Worm (Caenorhabditis elegans) whole organism, L1 larva: Measurements from ENCODE around the gene mtl-2.

Source experiments
- aha-1 ChIP-seq: fragments of 150-350 bp; optimal IDR thresholded peaks from 2 replicates; lab custom pipeline; 2014; ENCODE audit warnings: missing biosample characterization, missing genetic modification characterization
- aly-2 ChIP-seq: fragments of 150-350 bp; optimal IDR thresholded peaks from 2 replicates; lab custom pipeline; 2014; ENCODE audit warnings: missing biosample characterization, missing genetic modification characterization
- ama-1 ChIP-seq: fragments of 150-350 bp; optimal IDR thresholded peaks from 2 replicates; lab custom pipeline; 2014
- blmp-1 ChIP-seq: fragments of 150-350 bp; optimal IDR thresholded peaks from 2 replicates; lab custom pipeline; 2014; ENCODE audit warnings: missing biosample characterization, missing genetic modification characterization
- ceh-63 ChIP-seq: fragments of 200-800 bp; sonication (Bioruptor generic); optimal IDR thresholded peaks from 2 replicates; lab custom pipeline; 2018; ENCODE audit warnings: mild to moderate bottlenecking, missing genetic modification characterization, missing compliant biosample characterization
- ceh-8 ChIP-seq: fragments of 200-800 bp; sonication (Bioruptor generic); optimal IDR thresholded peaks from 2 replicates; lab custom pipeline; 2018; ENCODE audit warnings: mild to moderate bottlenecking, missing genetic modification characterization, moderate library complexity, missing compliant biosample characterization
- ceh-82 ChIP-seq, 3 experiments: fragments of 150-350 bp in 1 of 3; sonication (generic microtip) in 2 of 3; optimal IDR thresholded peaks; 2 replicates each; lab custom pipeline; 2014 to 2017; ENCODE audit warnings: missing biosample characterization in 3 of 3, missing genetic modification characterization in 3 of 3
- ceh-88 ChIP-seq: fragments of 200-800 bp; sonication (Bioruptor generic); IDR thresholded peaks from 2 replicates; pipeline ENCODE4 v1.3.6; 2022; ENCODE audit warnings: missing genetic modification characterization, missing compliant biosample characterization
- dsc-1 ChIP-seq: sonication (generic microtip); optimal IDR thresholded peaks from 2 replicates; lab custom pipeline; 2016; ENCODE audit warnings: mild to moderate bottlenecking, missing genetic modification characterization, missing compliant biosample characterization
- efl-1 ChIP-seq, 4 experiments: fragments of 150-350 bp; optimal IDR thresholded peaks in 3 of 4; peaks in 1 of 4; 1 replicate in 1 of 4; 2 replicates in 3 of 4; lab custom pipeline; 2014; ENCODE audit warnings: missing biosample characterization in 2 of 4, missing genetic modification characterization in 2 of 4, missing genetic modification reagents in 2 of 4
- elt-2 ChIP-seq: sonication (generic microtip); optimal IDR thresholded peaks from 2 replicates; lab custom pipeline; 2016; ENCODE audit warnings: missing genetic modification characterization, mild to moderate bottlenecking, inconsistent platforms, missing compliant biosample characterization, missing genetic modification reagents
- hlh-17 ChIP-seq: fragments of 200-800 bp; sonication (Bioruptor generic); optimal IDR thresholded peaks from 2 replicates; lab custom pipeline; 2018; ENCODE audit warnings: missing genetic modification characterization, mild to moderate bottlenecking, missing compliant biosample characterization, moderate library complexity, borderline replicate concordance
- hlh-4 ChIP-seq: sonication (generic microtip); optimal IDR thresholded peaks from 2 replicates; lab custom pipeline; 2016; ENCODE audit warnings: mild to moderate bottlenecking, missing genetic modification characterization, missing compliant biosample characterization
- irx-1 ChIP-seq: sonication (generic microtip); optimal IDR thresholded peaks from 2 replicates; lab custom pipeline; 2016; ENCODE audit warnings: missing genetic modification characterization, missing compliant biosample characterization
- isw-1 ChIP-seq: fragments of 200-800 bp; sonication (Bioruptor generic); IDR thresholded peaks from 2 replicates; pipeline ENCODE4 v1.3.6; 2022; ENCODE audit warnings: missing genetic modification characterization, missing compliant biosample characterization
- lin-14 ChIP-seq: fragments of 200-800 bp; sonication (Bioruptor generic); optimal IDR thresholded peaks from 2 replicates; lab custom pipeline; 2018; ENCODE audit warnings: mild to moderate bottlenecking, missing genetic modification characterization, moderate library complexity, missing compliant biosample characterization
- lin-35 ChIP-seq, 2 experiments: fragments of 150-350 bp; optimal IDR thresholded peaks; 2 replicates each; lab custom pipeline; 2014; ENCODE audit warnings: missing biosample characterization in 2 of 2, missing genetic modification characterization in 2 of 2, missing genetic modification reagents in 2 of 2
- lin-39 ChIP-seq: fragments of 150-350 bp; optimal IDR thresholded peaks from 2 replicates; lab custom pipeline; 2014; ENCODE audit warnings: missing biosample characterization, missing genetic modification reagents, missing genetic modification characterization
- lir-3 ChIP-seq: sonication (generic microtip); optimal IDR thresholded peaks from 2 replicates; lab custom pipeline; 2016; ENCODE audit warnings: mild to moderate bottlenecking, missing genetic modification characterization, moderate library complexity, missing compliant biosample characterization; ENCODE audit not compliant: poor library complexity
- lsy-2 ChIP-seq, 2 experiments: fragments of 150-350 bp; optimal IDR thresholded peaks; 2 replicates each; lab custom pipeline; 2014; ENCODE audit warnings: missing biosample characterization in 2 of 2, missing genetic modification characterization in 2 of 2
- mab-9 ChIP-seq: fragments of 200-800 bp; sonication (Bioruptor generic); IDR thresholded peaks from 2 replicates; pipeline ENCODE4 v1.3.6; 2022; ENCODE audit warnings: missing genetic modification reagents, missing genetic modification characterization, missing compliant biosample characterization
- mdl-1 ChIP-seq, 2 experiments: fragments of 150-350 bp; optimal IDR thresholded peaks; 2 replicates each; lab custom pipeline; 2014 to 2017; ENCODE audit warnings: missing biosample characterization in 2 of 2, missing genetic modification characterization in 2 of 2, inconsistent platforms in 1 of 2
- mef-2 ChIP-seq: fragments of 150-350 bp; optimal IDR thresholded peaks from 2 replicates; lab custom pipeline; 2014; ENCODE audit warnings: missing biosample characterization, missing genetic modification characterization
- mep-1 ChIP-seq: fragments of 150-350 bp; optimal IDR thresholded peaks from 2 replicates; lab custom pipeline; 2014; ENCODE audit warnings: missing biosample characterization, missing genetic modification characterization
- nhr-20 ChIP-seq: sonication (generic microtip); optimal IDR thresholded peaks from 2 replicates; lab custom pipeline; 2016; ENCODE audit warnings: mild to moderate bottlenecking, missing genetic modification characterization, missing compliant biosample characterization
- nhr-237 ChIP-seq: fragments of 150-350 bp; optimal IDR thresholded peaks from 2 replicates; lab custom pipeline; 2014; ENCODE audit warnings: missing biosample characterization, missing genetic modification characterization
- nhr-47 ChIP-seq: sonication (generic microtip); optimal IDR thresholded peaks from 2 replicates; lab custom pipeline; 2016; ENCODE audit warnings: mild to moderate bottlenecking, missing genetic modification characterization, moderate library complexity, missing compliant biosample characterization
- nhr-71 ChIP-seq: sonication (generic microtip); optimal IDR thresholded peaks from 2 replicates; lab custom pipeline; 2016; ENCODE audit warnings: mild to moderate bottlenecking, missing genetic modification characterization, moderate library complexity, missing compliant biosample characterization
- nhr-77 ChIP-seq: fragments of 150-350 bp; optimal IDR thresholded peaks from 2 replicates; lab custom pipeline; 2014; ENCODE audit warnings: missing biosample characterization, missing genetic modification characterization
- nhr-85 ChIP-seq: sonication (generic microtip); peaks from one replicate; lab custom pipeline; 2016; ENCODE audit warnings: missing genetic modification characterization, inconsistent platforms, missing compliant biosample characterization
- nhr-90 ChIP-seq: sonication (generic microtip); optimal IDR thresholded peaks from 2 replicates; lab custom pipeline; 2016; ENCODE audit warnings: mild to moderate bottlenecking, missing genetic modification characterization, missing compliant biosample characterization; ENCODE audit not compliant: poor library complexity
- pag-3 ChIP-seq: sonication (generic microtip); optimal IDR thresholded peaks from 2 replicates; lab custom pipeline; 2017; ENCODE audit warnings: missing genetic modification characterization, mild to moderate bottlenecking, missing compliant biosample characterization, antibody characterized with exemption, borderline replicate concordance; ENCODE audit not compliant: insufficient read depth
- pax-3 ChIP-seq: fragments of 200-800 bp; sonication (Bioruptor generic); optimal IDR thresholded peaks from 2 replicates; lab custom pipeline; 2018; ENCODE audit warnings: mild to moderate bottlenecking, missing genetic modification characterization, moderate library complexity, missing compliant biosample characterization
- pqm-1 ChIP-seq: sonication (generic microtip); optimal IDR thresholded peaks from 3 replicates; lab custom pipeline; 2017; ENCODE audit warnings: missing biosample characterization, missing genetic modification characterization
- rnt-1 ChIP-seq: sonication (generic microtip); optimal IDR thresholded peaks from 2 replicates; lab custom pipeline; 2016; ENCODE audit warnings: mild to moderate bottlenecking, missing genetic modification characterization, moderate library complexity, missing compliant biosample characterization
- skn-1 ChIP-seq: fragments of 150-350 bp; optimal IDR thresholded peaks from 2 replicates; lab custom pipeline; 2014; ENCODE audit warnings: missing biosample characterization, missing genetic modification characterization
- snpc-4 ChIP-seq: fragments of 150-350 bp; optimal IDR thresholded peaks from 2 replicates; lab custom pipeline; 2014; ENCODE audit warnings: missing biosample characterization, missing genetic modification characterization
- snu-23 ChIP-seq: sonication (generic microtip); optimal IDR thresholded peaks from 2 replicates; lab custom pipeline; 2016; ENCODE audit warnings: missing genetic modification characterization, missing compliant biosample characterization
- sox-4 ChIP-seq: sonication (generic microtip); optimal IDR thresholded peaks from 2 replicates; lab custom pipeline; 2016; ENCODE audit warnings: missing genetic modification characterization, missing compliant biosample characterization
- sup-37 ChIP-seq: fragments of 200-800 bp; sonication (Bioruptor generic); optimal IDR thresholded peaks from 2 replicates; lab custom pipeline; 2018; ENCODE audit warnings: mild to moderate bottlenecking, missing genetic modification characterization, missing compliant biosample characterization
- swsn-7 ChIP-seq: sonication (generic microtip); optimal IDR thresholded peaks from 2 replicates; lab custom pipeline; 2016; ENCODE audit warnings: missing genetic modification characterization, missing compliant biosample characterization
- tbx-2 ChIP-seq: sonication (generic microtip); optimal IDR thresholded peaks from 2 replicates; lab custom pipeline; 2016; ENCODE audit warnings: missing genetic modification characterization, missing compliant biosample characterization
- unc-130 ChIP-seq: fragments of 150-350 bp; optimal IDR thresholded peaks from 2 replicates; lab custom pipeline; 2017; ENCODE audit warnings: missing biosample characterization, missing genetic modification characterization, inconsistent platforms
- unc-62 ChIP-seq: fragments of 150-350 bp; optimal IDR thresholded peaks from 2 replicates; lab custom pipeline; 2014; ENCODE audit warnings: missing biosample characterization, missing genetic modification reagents, missing genetic modification characterization
- vab-15 ChIP-seq: sonication (generic microtip); optimal IDR thresholded peaks from 2 replicates; lab custom pipeline; 2017; ENCODE audit warnings: missing genotype, mild to moderate bottlenecking, missing genetic modification characterization, missing compliant biosample characterization
- xbp-1 ChIP-seq: sonication (generic microtip); optimal IDR thresholded peaks from 2 replicates; lab custom pipeline; 2016; ENCODE audit warnings: missing genetic modification characterization, missing compliant biosample characterization
- ztf-4 ChIP-seq: fragments of 150-350 bp; optimal IDR thresholded peaks from 2 replicates; lab custom pipeline; 2014; ENCODE audit warnings: missing biosample characterization, missing genetic modification characterization

The mtl-2 gene

DNA sequence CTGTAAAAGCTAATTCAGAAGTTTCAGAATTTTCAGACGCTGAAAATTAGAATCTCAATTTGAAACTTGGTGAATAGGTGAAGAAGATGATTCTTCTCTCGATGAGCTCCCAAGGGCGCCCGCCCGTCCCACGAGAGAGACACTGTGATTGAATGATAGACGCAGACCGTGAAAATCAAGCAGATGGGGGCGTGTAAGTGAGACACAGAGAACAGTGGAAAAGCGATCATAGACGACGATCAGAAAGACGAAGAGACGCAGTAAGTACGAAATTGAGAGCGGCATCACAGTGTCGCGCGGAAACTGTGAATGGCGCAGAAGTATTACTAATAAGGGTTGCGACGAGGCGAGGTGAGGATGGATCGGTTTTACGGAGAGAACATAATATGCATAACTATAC lies 16.1 kb downstream of the mtl-2 start:
- TF ChIP-seq dsc-1 (tag; lab: Kevin White, UChicago), result peak; percentile 45
- TF ChIP-seq nhr-85 (tag; lab: Kevin White, UChicago), result peak; percentile 23
- TF ChIP-seq snpc-4 (tag; lab: Kevin White, UChicago), result no peak
- TF ChIP-seq nhr-20 (tag; lab: Kevin White, UChicago), result peak; percentile 18
- TF ChIP-seq ceh-63 (GFP tag; lab: Kevin White, UChicago), result no peak
- TF ChIP-seq rnt-1 (tag; lab: Kevin White, UChicago), result peak; percentile 42
- no peak for TF ChIP-seq ztf-4
- no peak for TF ChIP-seq aly-2 (tag; lab: Kevin White, UChicago)
- TF ChIP-seq snu-23 (GFP tag; lab: Kevin White, UChicago), result peak; percentile 53
- TF ChIP-seq efl-1 (optimal IDR thresholded peaks at IDR 0.05; lab: Kevin White, UChicago), result peak; percentile 23 to 36
- TF ChIP-seq efl-1 (GFP tag; optimal IDR thresholded peaks at IDR 0.05 in 1 of 2; lab: Kevin White, UChicago), result peak in 1 of 2 experiments; percentile 92
- TF ChIP-seq lin-39, result no peak
- TF ChIP-seq tbx-2 (tag; lab: Kevin White, UChicago), result no peak
- TF ChIP-seq pax-3 (tag; lab: Kevin White, UChicago), result no peak
- no peak for TF ChIP-seq ceh-82 (tag; optimal IDR thresholded peaks at IDR 0.05; lab: Kevin White, UChicago)
- no peak for TF ChIP-seq ama-1 (lab: Kevin White, UChicago)
- TF ChIP-seq swsn-7, result peak; percentile 2
- TF ChIP-seq unc-62 (GFP tag; lab: Kevin White, UChicago), result no peak
- peak; percentile 32 for TF ChIP-seq nhr-71 (tag; lab: Kevin White, UChicago)
- TF ChIP-seq hlh-4 (tag; lab: Kevin White, UChicago), result no peak
- peak; percentile 7 for TF ChIP-seq nhr-47 (tag; lab: Kevin White, UChicago)
- no peak for TF ChIP-seq aha-1 (tag; lab: Kevin White, UChicago)
- no peak for TF ChIP-seq skn-1 (tag; lab: Kevin White, UChicago)
- no peak for TF ChIP-seq pag-3 (tag; lab: Kevin White, UChicago)
- no peak for TF ChIP-seq hlh-17 (GFP tag; lab: Kevin White, UChicago)
- TF ChIP-seq xbp-1, result no peak
- TF ChIP-seq nhr-77 (tag; lab: Kevin White, UChicago), result no peak
- no peak for TF ChIP-seq ceh-8 (GFP tag; lab: Kevin White, UChicago)
- no peak for TF ChIP-seq sup-37 (GFP tag; lab: Kevin White, UChicago)
- no peak for TF ChIP-seq vab-15
- no peak for TF ChIP-seq pqm-1
- no peak for TF ChIP-seq ceh-88 (GFP tag; lab: Robert Waterston, UW)
- peak in 1 of 2 experiments; percentile 42 for TF ChIP-seq lin-35 (GFP tag; optimal IDR thresholded peaks at IDR 0.05; lab: Kevin White, UChicago)
- no peak for TF ChIP-seq mab-9 (GFP tag; lab: Robert Waterston, UW)
- peak; percentile 40 for TF ChIP-seq lin-14 (GFP tag; lab: Kevin White, UChicago)
- TF ChIP-seq mep-1, result peak; percentile 37
- no peak for TF ChIP-seq irx-1 (tag; lab: Kevin White, UChicago)
- no peak for TF ChIP-seq lir-3
- TF ChIP-seq nhr-237 (tag; lab: Kevin White, UChicago), result no peak
- TF ChIP-seq unc-130 (tag; lab: Kevin White, UChicago), result peak; percentile 8
- TF ChIP-seq mdl-1 (tag; optimal IDR thresholded peaks at IDR 0.05; lab: Kevin White, UChicago), result peak in 1 of 2 experiments; percentile 0
- peak; percentile 74 for TF ChIP-seq blmp-1 (tag; lab: Kevin White, UChicago)
- TF ChIP-seq mef-2 (tag; lab: Kevin White, UChicago), result no peak
- TF ChIP-seq elt-2, result no peak
- TF ChIP-seq sox-4 (tag; lab: Kevin White, UChicago), result no peak
- no peak for TF ChIP-seq isw-1 (GFP tag; lab: Robert Waterston, UW)
- peak in 1 of 2 experiments; percentile 17 for TF ChIP-seq lsy-2 (tag; optimal IDR thresholded peaks at IDR 0.05; lab: Kevin White, UChicago)
- TF ChIP-seq nhr-90 (tag; lab: Kevin White, UChicago), result no peak
